Worm (Caenorhabditis elegans) whole organism, L4 larva: Measurements from ENCODE around the gene M02B1.4.

Experiments
- F10B5.3 ChIP-seq: sonication (generic microtip); optimal IDR thresholded peaks from 2 replicates; lab custom pipeline; 2016; ENCODE audit warnings: mild to moderate bottlenecking, missing genetic modification characterization, missing compliant biosample characterization
- ZK337.2 ChIP-seq: fragments of 200-800 bp; sonication (Bioruptor generic); IDR thresholded peaks from 2 replicates; pipeline ENCODE4 v1.3.6; 2022; ENCODE audit warnings: missing genetic modification reagents, missing genetic modification characterization, missing compliant biosample characterization
- aha-1 ChIP-seq: fragments of 150-350 bp; peaks from one replicate; lab custom pipeline; 2014; ENCODE audit warnings: missing biosample characterization, missing genetic modification characterization
- ceh-28 ChIP-seq: fragments of 150-350 bp; optimal IDR thresholded peaks from 2 replicates; lab custom pipeline; 2014; ENCODE audit warnings: missing biosample characterization, missing genetic modification reagents, missing genetic modification characterization
- ceh-32 ChIP-seq: sonication (generic microtip); optimal IDR thresholded peaks from 2 replicates; lab custom pipeline; 2016; ENCODE audit warnings: mild to moderate bottlenecking, missing genetic modification characterization, missing compliant biosample characterization; ENCODE audit not compliant: poor library complexity
- ceh-62 ChIP-seq: sonication (generic microtip); optimal IDR thresholded peaks from 2 replicates; lab custom pipeline; 2017; ENCODE audit warnings: missing biosample characterization, missing genetic modification characterization
- daf-8 ChIP-seq: fragments of 200-800 bp; sonication (Bioruptor generic); IDR thresholded peaks from 2 replicates; pipeline ENCODE4 v1.3.6; 2022; ENCODE audit warnings: missing genetic modification characterization, missing compliant biosample characterization
- dmd-6 ChIP-seq: fragments of 200-800 bp; sonication (Bioruptor generic); IDR thresholded peaks from 2 replicates; pipeline ENCODE4 v1.3.6; 2022; ENCODE audit warnings: missing genetic modification reagents, missing genetic modification characterization, missing compliant biosample characterization
- dmd-8 ChIP-seq: fragments of 200-800 bp; sonication (Bioruptor generic); IDR thresholded peaks from 2 replicates; pipeline ENCODE4 v1.3.6; 2022; ENCODE audit warnings: missing genetic modification characterization, missing compliant biosample characterization
- dpl-1 ChIP-seq: fragments of 150-350 bp; optimal IDR thresholded peaks from 2 replicates; lab custom pipeline; 2014; ENCODE audit warnings: missing biosample characterization, missing genetic modification reagents, missing genetic modification characterization
- dve-1 ChIP-seq: sonication (generic microtip); optimal IDR thresholded peaks from 2 replicates; lab custom pipeline; 2017; ENCODE audit warnings: antibody characterized with exemption, mild to moderate bottlenecking, missing genetic modification characterization, missing compliant biosample characterization; ENCODE audit not compliant: insufficient read depth
- hlh-11 ChIP-seq: fragments of 200-800 bp; sonication (Bioruptor generic); optimal IDR thresholded peaks from 2 replicates; lab custom pipeline; 2018; ENCODE audit warnings: mild to moderate bottlenecking, missing genetic modification characterization, missing compliant biosample characterization
- hlh-30 ChIP-seq: sonication (generic microtip); optimal IDR thresholded peaks from 2 replicates; lab custom pipeline; 2017; ENCODE audit warnings: antibody characterized with exemption, mild to moderate bottlenecking, missing genetic modification characterization, missing compliant biosample characterization; ENCODE audit not compliant: insufficient read depth
- hmg-1.1 ChIP-seq: fragments of 200-800 bp; sonication (Bioruptor generic); IDR thresholded peaks from 2 replicates; pipeline ENCODE4 v1.3.6; 2022; ENCODE audit warnings: missing genetic modification reagents, missing genetic modification characterization, missing compliant biosample characterization
- lin-15B ChIP-seq: fragments of 150-350 bp; sonication (generic microtip); optimal IDR thresholded peaks from 3 replicates; lab custom pipeline; 2014; ENCODE audit warnings: missing biosample characterization, missing genetic modification characterization
- lin-38 ChIP-seq: fragments of 200-800 bp; sonication (Bioruptor generic); IDR thresholded peaks from 2 replicates; pipeline ENCODE4 v1.3.6; 2022; ENCODE audit warnings: missing genetic modification reagents, missing genetic modification characterization, missing compliant biosample characterization
- lin-39 ChIP-seq: fragments of 150-350 bp; optimal IDR thresholded peaks from 2 replicates; lab custom pipeline; 2014; ENCODE audit warnings: missing biosample characterization, missing genetic modification reagents, missing genetic modification characterization
- lsy-2 ChIP-seq, 2 experiments: fragments of 150-350 bp in 1 of 2; sonication (generic microtip) in 1 of 2; optimal IDR thresholded peaks; 2 replicates each; lab custom pipeline; 2014 to 2017; ENCODE audit warnings: missing biosample characterization in 2 of 2, missing genetic modification characterization in 2 of 2
- mdl-1 ChIP-seq, 2 experiments: fragments of 150-350 bp in 1 of 2; sonication (generic microtip) in 1 of 2; optimal IDR thresholded peaks; 2 replicates each; lab custom pipeline; 2014 to 2017; ENCODE audit warnings: missing biosample characterization in 2 of 2, missing genetic modification characterization in 2 of 2
- mes-2 ChIP-seq: sonication (generic microtip); optimal IDR thresholded peaks from 2 replicates; lab custom pipeline; 2016; ENCODE audit warnings: missing genotype, mild to moderate bottlenecking, missing genetic modification characterization, missing compliant biosample characterization; ENCODE audit not compliant: poor library complexity, severe bottlenecking
- nhr-237 ChIP-seq: sonication (generic microtip); optimal IDR thresholded peaks from 2 replicates; lab custom pipeline; 2017; ENCODE audit warnings: missing biosample characterization, missing genetic modification characterization
- nhr-28 ChIP-seq: fragments of 150-350 bp; optimal IDR thresholded peaks from 2 replicates; lab custom pipeline; 2014; ENCODE audit warnings: missing biosample characterization, missing genetic modification characterization
- nhr-41 ChIP-seq: fragments of 200-800 bp; sonication (Bioruptor generic); IDR thresholded peaks from 2 replicates; pipeline ENCODE4 v1.3.6; 2022; ENCODE audit warnings: missing genetic modification reagents, missing genetic modification characterization, missing compliant biosample characterization
- nhr-48 ChIP-seq: sonication (generic microtip); optimal IDR thresholded peaks from 2 replicates; lab custom pipeline; 2016; ENCODE audit warnings: mild to moderate bottlenecking, missing genetic modification characterization, missing compliant biosample characterization
- nhr-6 ChIP-seq: fragments of 150-350 bp; optimal IDR thresholded peaks from 2 replicates; lab custom pipeline; 2014; ENCODE audit warnings: missing biosample characterization, missing genetic modification characterization
- nhr-77 ChIP-seq: fragments of 150-350 bp; optimal IDR thresholded peaks from 2 replicates; lab custom pipeline; 2014; ENCODE audit warnings: missing biosample characterization, missing genetic modification characterization
- pha-4 ChIP-seq, 2 experiments: fragments of 150-350 bp in 1 of 2; fragments of 200-800 bp in 1 of 2; sonication (Bioruptor generic) in 1 of 2; IDR thresholded peaks in 1 of 2; optimal IDR thresholded peaks in 1 of 2; 2 replicates each; pipeline versions ENCODE4 v1.3.6 to Lab custom; 2014 to 2022; ENCODE audit warnings: missing genetic modification characterization in 2 of 2, missing genetic modification reagents in 2 of 2, missing biosample characterization in 1 of 2, missing compliant biosample characterization in 1 of 2
- php-3 ChIP-seq: fragments of 200-800 bp; sonication (Bioruptor generic); IDR thresholded peaks from 2 replicates; pipeline ENCODE4 v1.3.6; 2022; ENCODE audit warnings: missing genetic modification reagents, missing genetic modification characterization, missing compliant biosample characterization
- pqm-1 ChIP-seq: sonication (generic microtip); optimal IDR thresholded peaks from 2 replicates; lab custom pipeline; 2017; ENCODE audit warnings: missing biosample characterization, missing genetic modification characterization
- saeg-2 ChIP-seq: fragments of 200-800 bp; sonication (Bioruptor generic); IDR thresholded peaks from 2 replicates; pipeline ENCODE4 v1.3.6; 2022; ENCODE audit warnings: missing genetic modification reagents, missing genetic modification characterization, missing compliant biosample characterization
- tag-97 ChIP-seq: fragments of 200-800 bp; sonication (Bioruptor generic); IDR thresholded peaks from 2 replicates; pipeline ENCODE4 v1.3.6; 2022; ENCODE audit warnings: missing genetic modification characterization, missing compliant biosample characterization
- tra-1 ChIP-seq: fragments of 200-800 bp; sonication (Bioruptor generic); IDR thresholded peaks from 2 replicates; pipeline ENCODE4 v1.3.6; 2022; ENCODE audit warnings: missing genetic modification reagents, missing genetic modification characterization, missing compliant biosample characterization
- unc-130 ChIP-seq: sonication (generic microtip); optimal IDR thresholded peaks from 2 replicates; lab custom pipeline; 2016; ENCODE audit warnings: missing genetic modification reagents, missing genetic modification characterization, missing compliant biosample characterization
- unc-39 ChIP-seq: sonication (generic microtip); optimal IDR thresholded peaks from 2 replicates; lab custom pipeline; 2017; ENCODE audit warnings: missing biosample characterization, missing genetic modification characterization
- unc-62 ChIP-seq, 3 experiments: fragments of 150-350 bp in 1 of 3; sonication (generic microtip); optimal IDR thresholded peaks in 2 of 3; peaks in 1 of 3; 1 replicate in 1 of 3; 2 replicates in 2 of 3; lab custom pipeline; 2014 to 2017; ENCODE audit warnings: missing biosample characterization in 3 of 3, missing genetic modification characterization in 3 of 3, missing genetic modification reagents in 3 of 3, missing genotype in 1 of 3
- zip-11 ChIP-seq: fragments of 200-800 bp; sonication (Bioruptor generic); IDR thresholded peaks from 2 replicates; pipeline ENCODE4 v1.3.6; 2022; ENCODE audit warnings: missing genetic modification characterization, missing compliant biosample characterization
- ztf-11 ChIP-seq: fragments of 150-350 bp; optimal IDR thresholded peaks from 2 replicates; lab custom pipeline; 2014; ENCODE audit warnings: missing biosample characterization, missing genetic modification characterization

Gene M02B1.4

ce11 chrIV:12869383-12869782 lies 44.3 kb upstream of the M02B1.4 start:
- TF ChIP-seq dmd-6 (GFP tag; lab: Robert Waterston, UW) (peak; percentile 71; the same call in 1 of the 2 replicates), nhr-28 (peak; percentile 11), pqm-1 (tag; lab: Kevin White, UChicago) (peak; percentile 73), lsy-2 (tag; optimal IDR thresholded peaks at IDR 0.05; lab: Kevin White, UChicago) (no peak), nhr-48 (tag; lab: Kevin White, UChicago) (peak; percentile 4), hlh-11 (tag; lab: Kevin White, UChicago) (peak; percentile 44), tra-1 (GFP tag; lab: Robert Waterston, UW) (no peak)
- TF ChIP-seq, all 104 proteins: peak for 5

ce11 chrIV:12865884-12866283 lies 40.8 kb upstream of the M02B1.4 start, which contains the start of gene clec-186:
Gene clec-186 (plus strand): TSS chrIV:12866109.
- peak; percentile 38 for TF ChIP-seq nhr-77 (tag; lab: Kevin White, UChicago)
- peak; percentile 72 for TF ChIP-seq hlh-11 (tag; lab: Kevin White, UChicago)
- no peak for TF ChIP-seq unc-130 (GFP tag; lab: Kevin White, UChicago)
- TF ChIP-seq F10B5.3 (tag; lab: Kevin White, UChicago): no peak
- peak; percentile 36; the same call in 1 of the 2 replicates for TF ChIP-seq tra-1 (GFP tag; lab: Robert Waterston, UW)
- peak; percentile 95 for TF ChIP-seq dmd-6 (GFP tag; lab: Robert Waterston, UW)
- TF ChIP-seq zip-11 (GFP tag; lab: Robert Waterston, UW): no peak
- TF ChIP-seq ZK337.2: no peak
- TF ChIP-seq mdl-1 (tag; optimal IDR thresholded peaks at IDR 0.05; lab: Kevin White, UChicago): no peak
- TF ChIP-seq nhr-6 (tag; lab: Kevin White, UChicago): peak; percentile 29
- TF ChIP-seq saeg-2: no peak
- peak; percentile 15 for TF ChIP-seq hlh-30
- TF ChIP-seq pqm-1 (tag; lab: Kevin White, UChicago): peak; percentile 84
- TF ChIP-seq unc-62 (GFP tag; optimal IDR thresholded peaks at IDR 0.05 in 1 of 2; lab: Kevin White, UChicago): peak in 1 of 2 experiments; percentile 85
- no peak for TF ChIP-seq unc-62 (tag; optimal IDR thresholded peaks at IDR 0.05; lab: Kevin White, UChicago)
- peak; percentile 49 for TF ChIP-seq nhr-48 (tag; lab: Kevin White, UChicago)
- peak; percentile 60 for TF ChIP-seq dve-1
- peak; percentile 67; the same call in 1 of the 2 replicates for TF ChIP-seq php-3 (GFP tag; lab: Robert Waterston, UW)
- peak; percentile 80; the same call in 1 of the 2 replicates for TF ChIP-seq nhr-41 (GFP tag; lab: Robert Waterston, UW)
- TF ChIP-seq nhr-28: peak; percentile 77
- TF ChIP-seq ceh-62 (tag; lab: Kevin White, UChicago): no peak

ce11 chrIV:12859797-12860196 lies 34.7 kb upstream of the M02B1.4 start, which contains the start of gene gcy-18:
Gene gcy-18 (plus strand): TSS chrIV:12860097.
- TF ChIP-seq unc-62 (GFP tag; optimal IDR thresholded peaks at IDR 0.05 in 1 of 2; lab: Kevin White, UChicago): peak in 1 of 2 experiments; percentile 77
- no peak for TF ChIP-seq unc-62 (tag; optimal IDR thresholded peaks at IDR 0.05; lab: Kevin White, UChicago)
- TF ChIP-seq ztf-11 (tag; lab: Kevin White, UChicago): no peak
- TF ChIP-seq, all 104 proteins: peak for 1

- TF ChIP-seq lin-39 (tag; lab: Kevin White, UChicago) (no peak), aha-1 (tag; lab: Kevin White, UChicago) (peak; percentile 41), daf-8 (no peak), lin-15B (tag; lab: Kevin White, UChicago) (no peak)
Measured at ce11 chrIV:12855248-12855647, 30.1 kb upstream of the M02B1.4 start, which contains the start of gene nstp-5. Gene nstp-5 (plus strand): TSS chrIV:12855548.

- TF ChIP-seq nhr-28 (peak; percentile 3), pha-4 (GFP tag; IDR thresholded peaks at IDR 0.05; lab: Robert Waterston, UW) (peak; percentile 15; the same call in 1 of the 2 replicates), pha-4 (tag; optimal IDR thresholded peaks at IDR 0.05; lab: Kevin White, UChicago) (no peak), tag-97 (GFP tag; lab: Robert Waterston, UW) (no peak), lsy-2 (tag; optimal IDR thresholded peaks at IDR 0.05; lab: Kevin White, UChicago) (no peak), pqm-1 (tag; lab: Kevin White, UChicago) (no peak), lin-38 (GFP tag; lab: Robert Waterston, UW) (peak; percentile 38; the same call in 1 of the 2 replicates), dmd-8 (GFP tag; lab: Robert Waterston, UW) (no peak), hlh-11 (tag; lab: Kevin White, UChicago) (peak; percentile 25), ztf-11 (tag; lab: Kevin White, UChicago) (no peak), mes-2 (tag; lab: Kevin White, UChicago) (peak; percentile 19), dmd-6 (GFP tag; lab: Robert Waterston, UW) (0 out of 2 replicates have a peak, but pooled peaks have one; percentile 19), nhr-237 (tag; lab: Kevin White, UChicago) (no peak), php-3 (GFP tag; lab: Robert Waterston, UW) (no peak), ceh-28 (tag; lab: Kevin White, UChicago) (no peak), ceh-32 (tag; lab: Kevin White, UChicago) (no peak), hmg-1.1 (GFP tag; lab: Robert Waterston, UW) (no peak), dpl-1 (peak; percentile 47), unc-39 (tag; lab: Kevin White, UChicago) (no peak)
Measured at ce11 chrIV:12854372-12855114, 29.4 kb upstream of the M02B1.4 start.
